Worm (Caenorhabditis elegans): ENCODE data around the gene mrps-23.

- TF ChIP-seq B0310.2 (tag; optimal IDR thresholded peaks at IDR 0.05) (no peak), tbx-37 (GFP tag; conservative IDR thresholded peaks at IDR 0.05) (no peak), ama-1 (optimal IDR thresholded peaks at IDR 0.05) (no peak), hmbx-1 (tag; optimal IDR thresholded peaks at IDR 0.05) (no peak), hnd-1 (tag; optimal IDR thresholded peaks at IDR 0.05) (no peak), tbx-11 (GFP tag; IDR thresholded peaks at IDR 0.05) (no peak), ceh-36 (tag; optimal IDR thresholded peaks at IDR 0.05) (no peak), F13C5.2 (tag; optimal IDR thresholded peaks at IDR 0.05) (no peak)
Observed at ce11 chrIII:9500267-9500666, 23.2 kb downstream of the mrps-23 start, which contains the start of gene sod-4.

Measured in whole organism, early embryonic.